Worm (Caenorhabditis elegans) whole organism, L4 larva: ENCODE results near the gene T14B4.3.

Source experiments
- ama-1 ChIP-seq: fragments of 150-350 bp; optimal IDR thresholded peaks from 2 replicates; lab custom pipeline; 2014; ENCODE audit warnings: inconsistent platforms, mixed read lengths
- ceh-28 ChIP-seq: fragments of 150-350 bp; optimal IDR thresholded peaks from 2 replicates; lab custom pipeline; 2014; ENCODE audit warnings: missing biosample characterization, missing genetic modification reagents, missing genetic modification characterization
- ceh-62 ChIP-seq: sonication (generic microtip); optimal IDR thresholded peaks from 2 replicates; lab custom pipeline; 2017; ENCODE audit warnings: missing biosample characterization, missing genetic modification characterization
- dmd-9 ChIP-seq: fragments of 200-800 bp; sonication (Bioruptor generic); IDR thresholded peaks from 2 replicates; pipeline ENCODE4 v1.3.6; 2022; ENCODE audit warnings: missing genetic modification reagents, missing genetic modification characterization, missing compliant biosample characterization
- fos-1 ChIP-seq: fragments of 150-350 bp; optimal IDR thresholded peaks from 2 replicates; lab custom pipeline; 2014; ENCODE audit warnings: missing biosample characterization, missing genetic modification characterization
- gei-8 ChIP-seq: fragments of 200-800 bp; sonication (Bioruptor generic); optimal IDR thresholded peaks from 2 replicates; lab custom pipeline; 2018; ENCODE audit warnings: mild to moderate bottlenecking, missing genetic modification characterization, missing compliant biosample characterization
- jun-1 ChIP-seq: fragments of 150-350 bp; optimal IDR thresholded peaks from 2 replicates; lab custom pipeline; 2014; ENCODE audit warnings: missing biosample characterization, missing genetic modification reagents, missing genetic modification characterization
- nhr-10 ChIP-seq: fragments of 150-350 bp; optimal IDR thresholded peaks from 2 replicates; lab custom pipeline; 2014; ENCODE audit warnings: missing biosample characterization, missing genetic modification characterization
- snpc-1.2 ChIP-seq: fragments of 200-800 bp; sonication (Bioruptor generic); IDR thresholded peaks from 2 replicates; pipeline ENCODE4 v1.3.6; 2022; ENCODE audit warnings: missing genetic modification reagents, missing genetic modification characterization, missing compliant biosample characterization
- ztf-11 ChIP-seq: fragments of 150-350 bp; optimal IDR thresholded peaks from 2 replicates; lab custom pipeline; 2014; ENCODE audit warnings: missing biosample characterization, missing genetic modification characterization

- no peak for TF ChIP-seq jun-1 (tag; lab: Kevin White, UChicago)
- no peak for TF ChIP-seq fos-1
- TF ChIP-seq nhr-10 = no peak
- no peak for TF ChIP-seq ztf-11 (tag; lab: Kevin White, UChicago)
- no peak for TF ChIP-seq snpc-1.2 (GFP tag; lab: Robert Waterston, UW)
- TF ChIP-seq gei-8 (GFP tag; lab: Kevin White, UChicago) = no peak
- no peak for TF ChIP-seq dmd-9 (GFP tag; lab: Robert Waterston, UW)
- no peak for TF ChIP-seq ama-1 (lab: Kevin White, UChicago)
- TF ChIP-seq ceh-62 (tag; lab: Kevin White, UChicago) = no peak
- TF ChIP-seq ceh-28 (tag; lab: Kevin White, UChicago) = no peak
Measured at ce11 chrII:6705593-6706228, 29.0 kb upstream of the T14B4.3 start, which contains the start of gene rpy-1.
